Worm (Caenorhabditis elegans): ENCODE measurements around the gene grl-25.

DNA sequence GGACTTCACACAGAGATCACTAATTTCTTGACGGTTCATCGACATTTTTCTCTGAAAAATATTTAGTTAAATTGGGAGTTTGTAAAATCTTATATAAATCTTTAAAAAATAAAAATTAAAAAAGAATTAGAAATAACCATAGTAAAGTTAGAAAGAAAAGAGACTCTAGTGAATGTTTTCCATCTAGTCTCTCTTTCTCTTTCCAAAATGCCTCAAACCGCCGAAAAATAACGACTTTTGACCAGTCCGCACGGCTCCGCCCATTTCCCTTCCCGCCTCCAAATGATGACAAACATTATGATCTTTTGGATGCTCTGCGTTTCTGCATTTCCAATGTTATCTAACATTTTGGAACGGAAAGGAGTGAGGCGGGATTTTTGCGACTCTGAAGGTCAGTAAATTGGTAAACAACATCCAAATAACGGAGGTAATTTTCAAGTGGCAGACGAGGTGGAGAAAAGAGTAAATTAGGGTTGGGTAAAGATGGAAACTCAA is 38.8 kb upstream of the grl-25 start, which contains the start of gene glb-1:
- TF ChIP-seq C38D4.7 (GFP tag; optimal IDR thresholded peaks at IDR 0.05) (no peak), ceh-9 (tag; optimal IDR thresholded peaks at IDR 0.05) (no peak), elt-2 (tag; optimal IDR thresholded peaks at IDR 0.05) (no peak), dve-1 (tag; optimal IDR thresholded peaks at IDR 0.05) (no peak), unc-86 (tag; optimal IDR thresholded peaks at IDR 0.05) (no peak), zip-5 (tag; optimal IDR thresholded peaks at IDR 0.05) (no peak), hlh-30 (tag; optimal IDR thresholded peaks at IDR 0.05; ENCODE audit: insufficient read depth) (no peak), hlh-6 (tag; optimal IDR thresholded peaks at IDR 0.05) (no peak), nhr-11 (tag; optimal IDR thresholded peaks at IDR 0.05) (no peak), madf-2 (tag; optimal IDR thresholded peaks at IDR 0.05) (no peak), che-1 (tag; optimal IDR thresholded peaks at IDR 0.05) (no peak), lin-11 (tag; optimal IDR thresholded peaks at IDR 0.05) (no peak)
